Worm (Caenorhabditis elegans) whole organism, young adult: ENCODE measurements around the gene clec-54.

Experiments
- Y53F4B.3 ChIP-seq: fragments of 200-800 bp; sonication (Bioruptor generic); IDR thresholded peaks from 2 replicates; pipeline ENCODE4 v1.3.6; 2022; ENCODE audit warnings: missing genetic modification reagents, missing genetic modification characterization, missing compliant biosample characterization
- Y67H2A.10 ChIP-seq: fragments of 200-800 bp; sonication (Bioruptor generic); conservative IDR thresholded peaks from 2 replicates; pipeline ENCODE4 v1.3.6; 2022; ENCODE audit warnings: missing genetic modification reagents, missing genetic modification characterization, missing compliant biosample characterization
- ama-1 ChIP-seq, 3 experiments: fragments of 150-350 bp in 1 of 3; sonication (generic microtip) in 2 of 3; optimal IDR thresholded peaks; 2 replicates each; lab custom pipeline; 2014 to 2018; ENCODE audit warnings: missing biosample characterization in 2 of 3, missing genetic modification characterization in 2 of 3, missing genetic modification reagents in 2 of 3
- lin-40 ChIP-seq: sonication (generic microtip); optimal IDR thresholded peaks from 2 replicates; lab custom pipeline; 2016; ENCODE audit warnings: missing genetic modification characterization, mild to moderate bottlenecking, missing compliant biosample characterization, missing genotype, missing genetic modification reagents
- lir-1 ChIP-seq: fragments of 200-800 bp; sonication (Bioruptor generic); conservative IDR thresholded peaks from 2 replicates; pipeline ENCODE4 v1.3.6; 2022; ENCODE audit warnings: missing genetic modification reagents, missing genetic modification characterization, missing compliant biosample characterization
- madf-3 ChIP-seq: fragments of 200-800 bp; sonication (Bioruptor generic); IDR thresholded peaks from 2 replicates; pipeline ENCODE4 v1.3.6; 2022; ENCODE audit warnings: missing genetic modification reagents, missing genetic modification characterization, missing compliant biosample characterization
- nhr-179 ChIP-seq: sonication (generic microtip); optimal IDR thresholded peaks from 2 replicates; lab custom pipeline; 2016; ENCODE audit warnings: mild to moderate bottlenecking, missing genetic modification characterization, missing compliant biosample characterization
- snpc-4 ChIP-seq, 5 experiments: fragments of 150-350 bp in 1 of 5; sonication (generic microtip) in 4 of 5; optimal IDR thresholded peaks; 2 replicates each; lab custom pipeline; 2014 to 2018; ENCODE audit warnings: missing genetic modification characterization in 5 of 5, missing biosample characterization in 3 of 5, antibody characterized with exemption in 2 of 5, mild to moderate bottlenecking in 2 of 5, missing compliant biosample characterization in 2 of 5, missing genotype in 2 of 5, moderate library complexity in 2 of 5, missing genetic modification reagents in 1 of 5
- tlf-1 ChIP-seq: fragments of 200-800 bp; sonication (Bioruptor generic); optimal IDR thresholded peaks from 2 replicates; lab custom pipeline; 2018; ENCODE audit warnings: mild to moderate bottlenecking, missing genetic modification characterization, missing compliant biosample characterization
- xnd-1 ChIP-seq: sonication (generic microtip); optimal IDR thresholded peaks from 2 replicates; lab custom pipeline; 2016; ENCODE audit warnings: missing genotype, missing genetic modification reagents, missing genetic modification characterization, missing compliant biosample characterization
- ztf-22 ChIP-seq: fragments of 200-800 bp; sonication (Bioruptor generic); optimal IDR thresholded peaks from 2 replicates; lab custom pipeline; 2018; ENCODE audit warnings: mild to moderate bottlenecking, missing genetic modification characterization, moderate library complexity, missing compliant biosample characterization
- ztf-6 ChIP-seq: fragments of 200-800 bp; sonication (Bioruptor generic); IDR thresholded peaks from 2 replicates; pipeline ENCODE4 v1.3.6; 2022; ENCODE audit warnings: missing genetic modification reagents, missing genetic modification characterization, missing compliant biosample characterization

DNA sequence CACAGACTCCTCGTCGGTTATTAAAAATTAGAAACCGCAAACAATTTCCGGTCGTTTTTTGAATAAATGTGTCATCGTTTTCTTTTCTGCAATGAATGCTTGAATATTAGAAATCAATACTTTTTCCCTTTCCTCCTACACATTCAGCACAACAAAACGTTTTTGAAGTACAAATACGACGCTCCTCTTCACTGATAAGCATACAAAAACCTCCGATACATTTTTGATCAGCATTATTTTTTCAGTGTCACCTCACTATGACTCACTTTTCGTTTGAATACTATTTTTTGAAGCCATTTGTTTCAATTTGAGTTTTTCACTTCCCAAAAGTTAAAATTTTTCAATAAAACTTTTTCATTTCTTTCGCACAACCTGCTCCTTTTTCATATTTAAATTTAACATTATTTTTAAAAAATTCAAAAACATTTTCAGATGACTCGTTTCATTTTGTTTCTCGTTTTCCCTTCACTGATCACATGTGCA, 6.1 kb downstream of the clec-54 start, which contains the start of gene R02D5.3:
- TF ChIP-seq xnd-1 (tag; lab: Kevin White, UChicago): no peak
- TF ChIP-seq Y67H2A.10 (GFP tag; lab: Robert Waterston, UW): no peak
- no peak for TF ChIP-seq ama-1 (optimal IDR thresholded peaks at IDR 0.05; lab: Kevin White, UChicago)
- TF ChIP-seq ama-1 (GFP tag; optimal IDR thresholded peaks at IDR 0.05; lab: Kevin White, UChicago): no peak
- TF ChIP-seq ztf-6: no peak
- TF ChIP-seq Y53F4B.3 (GFP tag; lab: Robert Waterston, UW): no peak
- no peak for TF ChIP-seq madf-3 (GFP tag; lab: Robert Waterston, UW)
- no peak for TF ChIP-seq ztf-22 (GFP tag; lab: Kevin White, UChicago)
- no peak for TF ChIP-seq lir-1
- TF ChIP-seq lin-40 (tag; lab: Kevin White, UChicago): no peak
- no peak for TF ChIP-seq snpc-4 (GFP tag; optimal IDR thresholded peaks at IDR 0.05; lab: Kevin White, UChicago)
- no peak for TF ChIP-seq snpc-4 (tag; optimal IDR thresholded peaks at IDR 0.05; lab: Kevin White, UChicago)
- TF ChIP-seq nhr-179: no peak
- no peak for TF ChIP-seq tlf-1 (GFP tag; lab: Kevin White, UChicago)
